Worm (Caenorhabditis elegans): ENCODE measurements around the gene ceh-14.

DNA sequence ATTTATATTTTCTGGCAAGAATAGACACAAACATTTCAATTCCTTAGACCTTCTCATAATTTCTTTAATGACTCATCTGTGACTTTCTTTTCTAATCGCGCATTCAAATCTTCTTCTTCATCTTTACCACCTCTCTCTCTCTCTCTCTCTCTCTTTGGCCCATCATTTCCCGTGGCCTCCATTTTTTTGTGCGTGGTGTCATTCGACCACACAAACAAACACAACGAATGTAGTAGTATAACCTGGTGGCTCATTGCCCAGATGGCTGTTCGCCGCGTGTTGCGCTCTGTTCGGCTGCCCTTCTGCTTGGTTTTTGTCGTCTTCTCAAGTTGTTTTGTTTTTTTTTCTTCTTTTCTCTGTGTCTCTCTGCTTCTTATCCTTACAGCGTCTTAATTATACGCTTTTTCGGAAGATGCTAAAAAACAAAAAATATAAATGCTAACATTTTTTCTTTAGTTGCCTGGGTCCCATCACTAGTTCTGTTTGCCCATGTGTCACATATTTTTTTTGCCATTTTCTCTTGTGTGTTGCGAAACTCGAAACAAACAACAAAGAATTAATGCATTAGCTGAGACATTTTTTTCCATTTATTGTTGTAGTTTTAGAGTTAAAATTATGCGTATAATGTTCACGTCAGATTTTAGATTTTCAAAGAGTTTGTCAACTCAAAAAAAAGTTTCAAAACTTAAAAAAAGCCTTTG lies 45.1 kb upstream of the ceh-14 start:
- TF ChIP-seq flt-1 (GFP tag; IDR thresholded peaks at IDR 0.05) (no peak), tab-1 (GFP tag; IDR thresholded peaks at IDR 0.05) (no peak), T22C8.4 (GFP tag; IDR thresholded peaks at IDR 0.05) (no peak), ztf-23 (GFP tag; IDR thresholded peaks at IDR 0.05) (no peak), ref-1 (GFP tag; conservative IDR thresholded peaks at IDR 0.05) (no peak), klf-2 (GFP tag; conservative IDR thresholded peaks at IDR 0.05) (no peak), cog-1 (tag; optimal IDR thresholded peaks at IDR 0.05) (no peak)

Measured in whole organism, midembryonic.